Fruit fly (Drosophila melanogaster) whole organism, wandering third instar larva: ENCODE data around the gene topi.

Experiments used
- Abd-B ChIP-seq: fragments of >200 bp; optimal IDR thresholded peaks from 2 replicates; lab custom pipeline; 2017; ENCODE audit warnings: missing biosample characterization, missing genetic modification characterization
- CG32264 ChIP-seq: fragments of 200-800 bp; sonication (Bioruptor generic); optimal IDR thresholded peaks from 2 replicates; lab custom pipeline; 2016; ENCODE audit warnings: missing biosample characterization, missing genetic modification characterization
- CG9705 ChIP-seq: fragments of 200-800 bp; sonication (Bioruptor generic); optimal IDR thresholded peaks from 2 replicates; lab custom pipeline; 2018; ENCODE audit warnings: missing biosample characterization, mild to moderate bottlenecking, missing genetic modification characterization
- CrebA ChIP-seq: fragments of 200-800 bp; sonication (Bioruptor generic); optimal IDR thresholded peaks from 2 replicates; lab custom pipeline; 2016; ENCODE audit warnings: missing biosample characterization, mild to moderate bottlenecking, missing genetic modification characterization, borderline replicate concordance
- Dif ChIP-seq: fragments of 200-275, 200-300 bp; sonication (Bioruptor generic); optimal IDR thresholded peaks from 2 replicates; lab custom pipeline; 2018; ENCODE audit warnings: missing biosample characterization, missing genetic modification characterization; ENCODE audit not compliant: partially characterized antibody
- GATAd ChIP-seq: sonication (Bioruptor generic); optimal IDR thresholded peaks from 2 replicates; lab custom pipeline; 2016; ENCODE audit warnings: missing biosample characterization, missing genetic modification characterization
- HLH106 ChIP-seq: fragments of 200-800 bp; optimal IDR thresholded peaks from 3 replicates; lab custom pipeline; 2019; ENCODE audit warnings: missing biosample characterization, mild to moderate bottlenecking, missing genetic modification characterization, moderate library complexity
- Hnf4 ChIP-seq: fragments of 200-800 bp; sonication (Bioruptor generic); optimal IDR thresholded peaks from 2 replicates; lab custom pipeline; 2016; ENCODE audit warnings: missing biosample characterization, mild to moderate bottlenecking, missing genetic modification characterization
- Hr78 ChIP-seq: fragments of >200 bp; optimal IDR thresholded peaks from 2 replicates; lab custom pipeline; 2017; ENCODE audit warnings: missing biosample characterization, missing genetic modification characterization
- Hr83 ChIP-seq: fragments of 200-300 bp; sonication (Bioruptor generic); optimal IDR thresholded peaks from 2 replicates; lab custom pipeline; 2016; ENCODE audit warnings: missing biosample characterization, mild to moderate bottlenecking, missing genetic modification characterization, moderate library complexity; ENCODE audit not compliant: poor library complexity, severe bottlenecking
- Jra ChIP-seq: sonication (Bioruptor generic); optimal IDR thresholded peaks from 2 replicates; lab custom pipeline; 2016; ENCODE audit warnings: missing biosample characterization, missing genetic modification characterization
- Myc ChIP-seq: fragments of >200 bp; optimal IDR thresholded peaks from 2 replicates; lab custom pipeline; 2017
- Rel ChIP-seq, 2 experiments: fragments of 200-800 bp; sonication (Bioruptor generic) in 1 of 2; optimal IDR thresholded peaks; 2 replicates in 1 of 2; 3 replicates in 1 of 2; lab custom pipeline; 2016 to 2019; ENCODE audit warnings: mild to moderate bottlenecking in 2 of 2, missing biosample characterization in 2 of 2, missing genetic modification characterization in 2 of 2, moderate library complexity in 1 of 2
- Sp1 ChIP-seq: fragments of 200-800 bp; sonication (Bioruptor generic); optimal IDR thresholded peaks from 3 replicates; lab custom pipeline; 2019; ENCODE audit warnings: missing biosample characterization, mild to moderate bottlenecking, missing genetic modification characterization, moderate library complexity
- Vsx2 ChIP-seq: fragments of 200-300, 225-300 bp; sonication (Bioruptor generic); optimal IDR thresholded peaks from 2 replicates; lab custom pipeline; 2018; ENCODE audit warnings: missing biosample characterization, missing genetic modification characterization; ENCODE audit not compliant: partially characterized antibody
- br ChIP-seq: fragments of 200-800 bp; sonication (Bioruptor generic); optimal IDR thresholded peaks from 2 replicates; lab custom pipeline; 2016; ENCODE audit warnings: missing biosample characterization, missing genetic modification characterization
- dmrt93B ChIP-seq: fragments of 200-800 bp; sonication (Bioruptor generic); optimal IDR thresholded peaks from 2 replicates; lab custom pipeline; 2018; ENCODE audit warnings: missing biosample characterization, mild to moderate bottlenecking, missing genetic modification characterization
- dsf ChIP-seq: sonication (Bioruptor generic); optimal IDR thresholded peaks from 2 replicates; lab custom pipeline; 2016; ENCODE audit warnings: missing biosample characterization, missing genetic modification characterization, borderline replicate concordance
- ey ChIP-seq: fragments of 200-800 bp; sonication (Bioruptor generic); optimal IDR thresholded peaks from 2 replicates; lab custom pipeline; 2016; ENCODE audit warnings: missing biosample characterization, missing genetic modification characterization
- fru ChIP-seq: fragments of 200-800 bp; sonication (Bioruptor generic); optimal IDR thresholded peaks from 3 replicates; lab custom pipeline; 2016; ENCODE audit warnings: missing biosample characterization, mild to moderate bottlenecking, missing genetic modification characterization
- jim ChIP-seq: fragments of 175-275, 200-325 bp; sonication (Bioruptor generic); optimal IDR thresholded peaks from 2 replicates; lab custom pipeline; 2016; ENCODE audit warnings: missing biosample characterization, mild to moderate bottlenecking, missing genetic modification characterization
- lola ChIP-seq: fragments of >200 bp; optimal IDR thresholded peaks from 2 replicates; lab custom pipeline; 2017; ENCODE audit warnings: missing biosample characterization, missing genetic modification characterization
- pan ChIP-seq: fragments of >200 bp; optimal IDR thresholded peaks from 2 replicates; lab custom pipeline; 2017
- psq ChIP-seq: fragments of 200-800 bp; sonication (Bioruptor generic); optimal IDR thresholded peaks from 3 replicates; lab custom pipeline; 2017; ENCODE audit warnings: missing biosample characterization, mild to moderate bottlenecking, missing genetic modification characterization, moderate library complexity
- rgr ChIP-seq: fragments of 200-800 bp; sonication (Bioruptor generic); optimal IDR thresholded peaks from 3 replicates; lab custom pipeline; 2016; ENCODE audit warnings: missing biosample characterization, mild to moderate bottlenecking, missing genetic modification characterization
- sage ChIP-seq: fragments of 200-800 bp; sonication (Bioruptor generic); optimal IDR thresholded peaks from 2 replicates; lab custom pipeline; 2016; ENCODE audit warnings: missing biosample characterization, mild to moderate bottlenecking, missing genetic modification characterization
- sv ChIP-seq: fragments of 200-800 bp; sonication (Bioruptor generic); optimal IDR thresholded peaks from 3 replicates; lab custom pipeline; 2016; ENCODE audit warnings: missing biosample characterization, missing genetic modification characterization
- usp ChIP-seq: fragments of >200 bp; optimal IDR thresholded peaks from 2 replicates; lab custom pipeline; 2017; ENCODE audit warnings: missing biosample characterization, missing genetic modification characterization
- woc ChIP-seq: sonication (Bioruptor generic); optimal IDR thresholded peaks from 2 replicates; lab custom pipeline; 2016; ENCODE audit warnings: missing biosample characterization, mild to moderate bottlenecking, missing genetic modification characterization

topi gene

DNA sequence ATGACTTTTGCATAAGTTTGCCTTT is 27.2 kb upstream of the topi start, which contains the start of gene PpD3:
Gene PpD3 (plus strand): TSS at position 1 of the 25 bp plus-strand sequence.
- no peak for TF ChIP-seq CG9705 (GFP tag; lab: Kevin White, UChicago)
- TF ChIP-seq woc (GFP tag; lab: Kevin White, UChicago), result no peak
- TF ChIP-seq HLH106 (tag; lab: Kevin White, UChicago), result no peak
- no peak for TF ChIP-seq Jra
- TF ChIP-seq GATAd (GFP tag; lab: Kevin White, UChicago), result no peak
- TF ChIP-seq Hnf4, result no peak
- no peak for TF ChIP-seq jim
- TF ChIP-seq Sp1 (GFP tag; lab: Kevin White, UChicago), result no peak
- TF ChIP-seq dmrt93B (GFP tag; lab: Kevin White, UChicago), result no peak
- no peak for TF ChIP-seq sv (GFP tag; lab: Kevin White, UChicago)
- no peak for TF ChIP-seq fru (GFP tag; lab: Kevin White, UChicago)
- TF ChIP-seq dsf (GFP tag; lab: Kevin White, UChicago), result no peak
- TF ChIP-seq sage (GFP tag; lab: Kevin White, UChicago), result no peak
- TF ChIP-seq Hr78, result no peak
- TF ChIP-seq, all 38 proteins: peak for 0

- TF ChIP-seq HLH106 (tag; lab: Kevin White, UChicago) (no peak), GATAd (GFP tag; lab: Kevin White, UChicago) (no peak), Vsx2 (GFP tag; lab: Kevin White, UChicago) (no peak), pan (lab: Kevin White, UChicago) (no peak), Hr83 (no peak), dsf (GFP tag; lab: Kevin White, UChicago) (no peak), lola (GFP tag; lab: Kevin White, UChicago) (no peak), CG32264 (GFP tag; lab: Kevin White, UChicago) (no peak), Dif (GFP tag; lab: Kevin White, UChicago) (no peak), Rel (GFP tag; optimal IDR thresholded peaks at IDR 0.05; lab: Kevin White, UChicago) (no peak), Rel (tag; optimal IDR thresholded peaks at IDR 0.05; lab: Kevin White, UChicago) (no peak), psq (GFP tag; lab: Kevin White, UChicago) (no peak)
These were observed 26.8 kb upstream of the topi start for dm6 chr3R:9747900-9748663.

DNA sequence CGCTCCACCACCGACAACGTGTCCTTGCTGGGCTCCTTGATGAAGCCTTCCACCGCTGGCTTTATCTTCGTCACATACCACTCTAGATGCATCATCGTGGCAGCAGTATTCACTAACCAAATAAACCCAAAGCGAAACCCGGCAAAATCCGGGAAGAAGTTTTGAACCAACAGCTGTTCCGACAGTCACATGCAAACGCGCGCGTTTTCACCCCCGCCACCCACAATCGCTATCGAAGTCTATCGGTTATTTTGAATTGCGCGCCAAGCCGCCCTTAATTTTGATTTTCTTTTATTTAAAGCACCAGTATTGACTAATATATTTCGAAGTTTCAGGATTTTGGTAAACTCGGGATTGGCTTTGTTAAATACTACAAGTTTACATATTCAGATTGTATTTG is 20.4 kb upstream of the topi start, which contains the start of gene Tti1:
Gene Tti1 (minus strand): TSS at position 200 of the 400 bp plus-strand sequence.
- no peak for TF ChIP-seq HLH106 (tag; lab: Kevin White, UChicago)
- TF ChIP-seq usp (GFP tag; lab: Kevin White, UChicago), result no peak
- TF ChIP-seq Abd-B (GFP tag; lab: Kevin White, UChicago), result no peak
- TF ChIP-seq pan (lab: Kevin White, UChicago), result no peak
- no peak for TF ChIP-seq sv (GFP tag; lab: Kevin White, UChicago)
- TF ChIP-seq Jra, result no peak
- no peak for TF ChIP-seq br (GFP tag; lab: Kevin White, UChicago)
- no peak for TF ChIP-seq CrebA (GFP tag; lab: Kevin White, UChicago)
- no peak for TF ChIP-seq psq (GFP tag; lab: Kevin White, UChicago)
- no peak for TF ChIP-seq Hr78
- no peak for TF ChIP-seq Vsx2 (GFP tag; lab: Kevin White, UChicago)
- no peak for TF ChIP-seq Hr83
- TF ChIP-seq ey (GFP tag; lab: Kevin White, UChicago), result no peak
- TF ChIP-seq fru (GFP tag; lab: Kevin White, UChicago), result no peak
- TF ChIP-seq lola (GFP tag; lab: Kevin White, UChicago), result no peak
- no peak for TF ChIP-seq Dif (GFP tag; lab: Kevin White, UChicago)
- TF ChIP-seq rgr (GFP tag; lab: Kevin White, UChicago), result no peak
- no peak for TF ChIP-seq Rel (GFP tag; optimal IDR thresholded peaks at IDR 0.05; lab: Kevin White, UChicago)
- TF ChIP-seq Rel (tag; optimal IDR thresholded peaks at IDR 0.05; lab: Kevin White, UChicago), result no peak
- TF ChIP-seq dsf (GFP tag; lab: Kevin White, UChicago), result no peak
- no peak for TF ChIP-seq CG9705 (GFP tag; lab: Kevin White, UChicago)

DNA sequence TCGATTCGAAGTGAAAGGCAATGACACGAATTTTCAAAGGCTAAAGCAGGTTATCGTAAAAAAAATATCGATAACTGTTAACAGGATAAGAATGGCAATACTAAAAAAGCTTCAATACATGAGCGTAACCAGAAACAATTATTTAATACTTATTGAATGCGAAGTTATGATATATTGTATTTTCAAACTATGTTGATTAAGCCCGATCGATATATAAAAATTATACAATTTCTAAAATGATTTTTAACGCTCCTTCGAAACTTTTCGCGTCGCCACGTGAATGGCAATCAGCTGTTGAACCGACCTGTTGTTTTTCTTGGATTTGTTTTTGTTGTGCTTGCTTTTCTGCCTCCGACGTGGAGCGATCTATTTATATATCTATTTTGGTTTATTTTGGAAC is 18.7 kb upstream of the topi start, which contains the start of the genes Alg12 and Rpt3R:
Gene Alg12 (plus strand): TSS at position 305 of the 400 bp plus-strand sequence.
Gene Rpt3R (minus strand): TSS at position 324 of the 400 bp plus-strand sequence.
- TF ChIP-seq HLH106 (tag; lab: Kevin White, UChicago) (no peak), ey (GFP tag; lab: Kevin White, UChicago) (no peak), Myc (lab: Kevin White, UChicago) (peak; percentile 8), CG9705 (GFP tag; lab: Kevin White, UChicago) (no peak)
